Worm (Caenorhabditis elegans) whole organism, L4 larva: Measurements from ENCODE around the gene C26E6.1.

Source experiments
- Y105C5A.15 ChIP-seq: fragments of 200-800 bp; sonication (Bioruptor generic); IDR thresholded peaks from 2 replicates; pipeline ENCODE4 v1.3.6; 2022; ENCODE audit warnings: missing genetic modification characterization, missing compliant biosample characterization
- egl-27 ChIP-seq: sonication (generic microtip); optimal IDR thresholded peaks from 3 replicates; lab custom pipeline; 2017; ENCODE audit warnings: missing biosample characterization, missing genetic modification reagents, missing genetic modification characterization
- hlh-11 ChIP-seq: fragments of 200-800 bp; sonication (Bioruptor generic); optimal IDR thresholded peaks from 2 replicates; lab custom pipeline; 2018; ENCODE audit warnings: mild to moderate bottlenecking, missing genetic modification characterization, missing compliant biosample characterization
- nhr-11 ChIP-seq: fragments of 150-350 bp; optimal IDR thresholded peaks from 2 replicates; lab custom pipeline; 2014; ENCODE audit warnings: missing biosample characterization, missing genetic modification characterization
- nhr-48 ChIP-seq: sonication (generic microtip); optimal IDR thresholded peaks from 2 replicates; lab custom pipeline; 2016; ENCODE audit warnings: mild to moderate bottlenecking, missing genetic modification characterization, missing compliant biosample characterization
- nhr-76 ChIP-seq: fragments of 150-350 bp; optimal IDR thresholded peaks from 2 replicates; lab custom pipeline; 2014; ENCODE audit warnings: missing biosample characterization, missing genetic modification characterization
- snpc-4 ChIP-seq: fragments of 150-350 bp; optimal IDR thresholded peaks from 2 replicates; lab custom pipeline; 2014; ENCODE audit warnings: missing biosample characterization, missing genetic modification characterization
- spr-1 ChIP-seq: sonication (generic microtip); optimal IDR thresholded peaks from 2 replicates; lab custom pipeline; 2016; ENCODE audit warnings: mild to moderate bottlenecking, missing genetic modification characterization, missing compliant biosample characterization
- spr-3 ChIP-seq: fragments of 200-800 bp; sonication (Bioruptor generic); optimal IDR thresholded peaks from 2 replicates; lab custom pipeline; 2018; ENCODE audit warnings: mild to moderate bottlenecking, missing genetic modification characterization, missing compliant biosample characterization

ce11 chrIII:5004621-5005020 lies 48.0 kb downstream of the C26E6.1 start, which contains the start of gene R144.6:
- no peak for TF ChIP-seq Y105C5A.15 (GFP tag; lab: Robert Waterston, UW)
- no peak for TF ChIP-seq nhr-76
- no peak for TF ChIP-seq egl-27 (tag; lab: Kevin White, UChicago)
- TF ChIP-seq hlh-11 (tag; lab: Kevin White, UChicago): no peak
- TF ChIP-seq spr-3 (GFP tag; lab: Kevin White, UChicago): no peak
- TF ChIP-seq nhr-11 (tag; lab: Kevin White, UChicago): no peak
- no peak for TF ChIP-seq snpc-4 (tag; lab: Kevin White, UChicago)
- no peak for TF ChIP-seq spr-1 (tag; lab: Kevin White, UChicago)
- no peak for TF ChIP-seq nhr-48 (tag; lab: Kevin White, UChicago)
